Worm (Caenorhabditis elegans) whole organism, midembryonic: ENCODE results near the gene gst-21.

Experiments used
- T22C8.4 ChIP-seq: fragments of 200-800 bp; sonication (Bioruptor generic); IDR thresholded peaks from 2 replicates; pipeline ENCODE4 v1.3.6; 2022; ENCODE audit warnings: missing genetic modification characterization, missing compliant biosample characterization
- klf-2 ChIP-seq: fragments of 200-800 bp; sonication (Bioruptor generic); conservative IDR thresholded peaks from 2 replicates; pipeline ENCODE4 v1.3.6; 2022; ENCODE audit warnings: missing genetic modification reagents, missing genetic modification characterization, missing compliant biosample characterization
- tab-1 ChIP-seq: fragments of 200-800 bp; sonication (Bioruptor generic); IDR thresholded peaks from 2 replicates; pipeline ENCODE4 v1.3.6; 2022; ENCODE audit warnings: missing genetic modification characterization, missing compliant biosample characterization
- ztf-23 ChIP-seq: fragments of 200-800 bp; sonication (Bioruptor generic); IDR thresholded peaks from 2 replicates; pipeline ENCODE4 v1.3.6; 2022; ENCODE audit warnings: missing genetic modification reagents, missing genetic modification characterization, missing compliant biosample characterization

- TF ChIP-seq tab-1 (GFP tag; lab: Robert Waterston, UW) (no peak), ztf-23 (GFP tag; lab: Robert Waterston, UW) (no peak), T22C8.4 (GFP tag; lab: Robert Waterston, UW) (no peak), klf-2 (GFP tag; lab: Robert Waterston, UW) (no peak)
Measured at ce11 chrV:1721966-1722365, 9.9 kb downstream of the gst-21 start, which contains the start of gene srw-101.
